Fruit fly (Drosophila melanogaster) whole organism, adult: ENCODE measurements around the gene Abcd1.
A peak's percentile ranks its signal among the peaks of the same experiment; 100 is the strongest.

Experiments
- CG11617 ChIP-seq: fragments of 200-800 bp; sonication (Bioruptor generic); optimal IDR thresholded peaks from 2 replicates; lab custom pipeline; 2017; ENCODE audit warnings: mild to moderate bottlenecking, missing biosample characterization, missing genetic modification reagents, missing genetic modification characterization
- CG12768 ChIP-seq: fragments of 200-800 bp; sonication (Bioruptor generic); optimal IDR thresholded peaks from 2 replicates; lab custom pipeline; 2017; ENCODE audit warnings: missing biosample characterization, missing genetic modification characterization, mild to moderate bottlenecking, moderate library complexity, missing genetic modification reagents
- CG14711 ChIP-seq: fragments of 200-800 bp; sonication (Bioruptor generic); optimal IDR thresholded peaks from 2 replicates; lab custom pipeline; 2018; ENCODE audit warnings: missing biosample characterization, mild to moderate bottlenecking, missing genetic modification characterization, moderate library complexity
- CG1620 ChIP-seq: fragments of 200-800 bp; sonication (Bioruptor generic); optimal IDR thresholded peaks from 2 replicates; lab custom pipeline; 2016; ENCODE audit warnings: missing biosample characterization, missing genetic modification characterization
- CG33017 ChIP-seq: fragments of 200-800 bp; sonication (Bioruptor generic); optimal IDR thresholded peaks from 2 replicates; lab custom pipeline; 2018; ENCODE audit warnings: missing biosample characterization, mild to moderate bottlenecking, missing genetic modification characterization, moderate library complexity
- CG5204 ChIP-seq: fragments of 200-800 bp; sonication (Bioruptor generic); optimal IDR thresholded peaks from 2 replicates; lab custom pipeline; 2016; ENCODE audit warnings: missing biosample characterization, missing genetic modification characterization
- CG7101 ChIP-seq: fragments of 200-800 bp; sonication (Bioruptor generic); optimal IDR thresholded peaks from 2 replicates; lab custom pipeline; 2018; ENCODE audit warnings: missing biosample characterization, mild to moderate bottlenecking, missing genetic modification characterization, moderate library complexity
- Clk ChIP-seq: fragments of 200-800 bp; sonication (Bioruptor generic); optimal IDR thresholded peaks from 2 replicates; lab custom pipeline; 2017; ENCODE audit warnings: missing biosample characterization, missing genetic modification characterization
- Crg-1 ChIP-seq: fragments of 200-800 bp; sonication (Bioruptor generic); optimal IDR thresholded peaks from 2 replicates; lab custom pipeline; 2016; ENCODE audit warnings: missing biosample characterization, missing genetic modification characterization
- Hr96 ChIP-seq: fragments of 200-800 bp; sonication (Bioruptor generic); optimal IDR thresholded peaks from 2 replicates; lab custom pipeline; 2016; ENCODE audit warnings: missing biosample characterization, missing genetic modification characterization
- bab1 ChIP-seq: fragments of 200-800 bp; sonication (Bioruptor generic); optimal IDR thresholded peaks from 3 replicates; lab custom pipeline; 2019; ENCODE audit warnings: missing biosample characterization, mild to moderate bottlenecking, missing genetic modification characterization, moderate library complexity
- cic ChIP-seq: fragments of 200-800 bp; sonication (Bioruptor generic); optimal IDR thresholded peaks from 2 replicates; lab custom pipeline; 2017; ENCODE audit warnings: missing biosample characterization, mild to moderate bottlenecking, missing genetic modification characterization, moderate library complexity
- cnc ChIP-seq, 2 experiments: fragments of >200 bp; optimal IDR thresholded peaks; 2 replicates each; lab custom pipeline; 2017
- kay ChIP-seq: fragments of 200-800 bp; sonication (Bioruptor generic); peaks from one replicate; lab custom pipeline; 2016; ENCODE audit warnings: missing biosample characterization, missing genetic modification characterization, borderline replicate concordance
- ovo ChIP-seq: fragments of 200-800 bp; sonication (Bioruptor generic); optimal IDR thresholded peaks from 2 replicates; lab custom pipeline; 2016; ENCODE audit warnings: missing biosample characterization, missing genetic modification characterization
- pad ChIP-seq: fragments of 200-800 bp; sonication (Bioruptor generic); optimal IDR thresholded peaks from 3 replicates; lab custom pipeline; 2017; ENCODE audit warnings: missing biosample characterization, missing genetic modification characterization, mild to moderate bottlenecking, moderate library complexity, missing genetic modification reagents
- tj ChIP-seq: fragments of 200-800 bp; sonication (Bioruptor generic); optimal IDR thresholded peaks from 3 replicates; lab custom pipeline; 2017; ENCODE audit warnings: missing biosample characterization, mild to moderate bottlenecking, missing genetic modification characterization, moderate library complexity
- toe ChIP-seq: fragments of 200-800 bp; sonication (Bioruptor generic); optimal IDR thresholded peaks from 2 replicates; lab custom pipeline; 2016; ENCODE audit warnings: missing biosample characterization, missing genetic modification characterization

The Abcd1 gene

DNA sequence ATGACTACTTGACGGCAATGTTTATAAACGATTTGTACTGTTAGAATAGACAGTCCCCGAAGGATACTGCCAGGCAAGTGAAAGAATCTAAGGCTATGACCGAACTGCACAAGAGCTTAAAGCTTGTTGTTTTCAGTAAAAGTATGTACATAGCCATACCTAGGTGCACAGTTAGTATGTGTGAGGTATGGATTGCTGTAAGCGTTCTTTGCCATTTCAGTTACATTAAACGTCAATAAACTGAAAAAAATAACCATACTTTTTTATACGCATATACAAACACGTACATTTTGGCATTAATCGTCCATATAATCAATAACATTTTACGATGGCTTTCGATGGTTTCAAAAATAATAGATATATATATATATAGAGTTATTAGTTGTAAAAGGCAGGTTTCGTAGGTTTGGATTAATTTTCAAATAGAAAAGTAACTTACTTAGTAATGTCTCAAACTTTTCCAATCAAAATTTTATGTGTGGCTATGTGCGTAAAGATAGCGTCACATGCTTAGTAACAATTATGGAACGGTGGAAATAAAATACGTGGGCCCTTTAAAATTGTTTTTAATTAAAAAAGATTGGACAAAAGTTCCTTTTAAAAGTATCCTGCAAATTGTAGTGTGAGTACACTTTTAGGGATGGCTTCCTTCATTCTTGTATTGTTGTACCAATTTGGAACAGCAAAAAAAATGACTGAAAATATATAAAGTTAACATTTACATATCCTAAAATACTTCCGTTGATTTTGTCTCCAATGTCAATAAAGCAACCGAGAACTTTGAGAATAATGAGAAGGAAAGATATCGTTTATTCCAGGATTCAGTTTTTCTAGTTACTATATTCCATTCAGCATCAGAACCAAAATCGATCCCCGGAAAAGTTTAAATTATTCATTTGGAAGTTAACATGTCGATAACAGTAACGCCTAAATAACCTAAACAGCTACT, at the start of gene Abcd1:
TSS of gene Abcd1 (minus strand) at position 444 of the 949 bp plus-strand sequence.
- peak; percentile 90 for TF ChIP-seq kay (GFP tag; lab: Kevin White, UChicago)
- no peak for TF ChIP-seq CG12768 (GFP tag; lab: Kevin White, UChicago)
- TF ChIP-seq pad (GFP tag; lab: Kevin White, UChicago): no peak
- no peak for TF ChIP-seq CG5204 (GFP tag; lab: Kevin White, UChicago)

dm6 chr4:240850-241249, 47.2 kb upstream of the Abcd1 start:
- TF ChIP-seq cnc (optimal IDR thresholded peaks at IDR 0.05; lab: Kevin White, UChicago) (no peak), kay (GFP tag; lab: Kevin White, UChicago) (peak; percentile 91), CG7101 (tag; lab: Kevin White, UChicago) (no peak)

DNA sequence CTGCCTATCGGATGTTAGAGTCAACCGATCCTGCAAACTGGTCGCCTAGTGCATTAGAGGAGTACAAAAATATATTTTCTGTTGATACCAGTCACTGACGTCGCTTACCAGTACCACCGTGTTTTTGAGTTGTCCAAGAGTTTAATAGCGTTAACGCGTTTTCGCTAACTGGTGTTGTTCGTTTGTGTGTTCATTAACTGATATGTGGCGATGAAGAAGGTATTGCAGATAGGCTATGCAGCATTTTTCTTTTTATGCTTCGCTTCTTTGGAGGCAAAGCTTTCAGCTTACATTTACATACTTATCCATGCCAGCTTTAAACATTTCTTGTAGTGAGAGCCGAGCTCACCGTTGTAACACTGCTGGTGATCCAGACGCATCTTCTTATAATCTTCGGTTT, 44.8 kb upstream of the Abcd1 start:
- TF ChIP-seq CG33017 (tag; lab: Kevin White, UChicago): no peak
- TF ChIP-seq kay (GFP tag; lab: Kevin White, UChicago): peak; percentile 20
- TF ChIP-seq CG14711: no peak
- no peak for TF ChIP-seq CG1620 (GFP tag; lab: Kevin White, UChicago)

DNA sequence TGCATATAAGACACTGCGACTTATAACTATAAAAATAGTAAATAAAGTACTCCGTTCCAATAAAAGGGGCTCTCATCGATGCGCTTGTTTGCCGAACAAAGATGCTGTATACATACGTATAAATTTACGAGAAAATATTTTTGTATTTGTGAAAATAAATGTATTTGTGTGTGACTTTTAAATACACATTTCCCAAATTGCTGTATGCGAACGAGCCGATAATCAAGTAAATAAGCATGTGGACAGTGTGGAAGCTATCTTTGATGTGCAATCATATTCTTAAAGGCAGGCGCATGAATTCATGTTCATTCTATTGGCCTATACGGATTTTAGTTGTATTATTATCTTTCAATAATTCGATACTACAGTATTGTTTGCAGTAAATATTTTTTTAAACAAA, 37.6 kb upstream of the Abcd1 start:
- TF ChIP-seq CG7101 (tag; lab: Kevin White, UChicago) (no peak), toe (GFP tag; lab: Kevin White, UChicago) (no peak)

DNA sequence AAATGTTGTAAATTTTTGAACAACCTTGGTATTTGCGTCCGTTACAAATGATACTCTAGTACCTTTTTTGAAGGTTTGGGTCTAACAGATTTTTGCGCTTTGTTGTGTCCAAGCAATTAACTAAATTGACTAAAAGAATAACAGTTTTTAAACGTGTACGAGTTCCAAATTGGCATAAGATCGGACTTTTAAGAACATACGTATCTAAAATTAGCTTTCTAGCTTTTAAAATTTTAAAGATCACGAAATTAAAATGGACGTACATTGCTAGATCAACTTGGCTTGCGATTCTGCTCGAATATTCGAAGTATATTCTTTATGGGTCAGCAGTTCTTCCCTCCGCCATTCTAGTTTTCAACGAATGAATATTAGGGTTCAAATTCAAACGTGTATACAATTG, 36.8 kb upstream of the Abcd1 start, which contains the start of gene CG1674:
TSS of gene CG1674 (plus strand) at position 301 of the 400 bp plus-strand sequence.
- TF ChIP-seq cnc (optimal IDR thresholded peaks at IDR 0.05; lab: Kevin White, UChicago): no peak
- no peak for TF ChIP-seq toe (GFP tag; lab: Kevin White, UChicago)
- no peak for TF ChIP-seq Clk
- TF ChIP-seq CG11617 (GFP tag; lab: Kevin White, UChicago): no peak
- TF ChIP-seq cic (GFP tag; lab: Kevin White, UChicago): no peak
- no peak for TF ChIP-seq Crg-1 (GFP tag; lab: Kevin White, UChicago)
- TF ChIP-seq Hr96 (GFP tag; lab: Kevin White, UChicago): no peak
- TF ChIP-seq CG7101 (tag; lab: Kevin White, UChicago): no peak

dm6 chr4:227648-228047, 34.0 kb upstream of the Abcd1 start, which contains the start of the genes CG31999 and yellow-h:
TSS of gene CG31999 (minus strand) at chr4:227748.
TSS of gene yellow-h (plus strand) at chr4:227922.
- no peak for TF ChIP-seq Clk
- TF ChIP-seq bab1 (GFP tag; lab: Kevin White, UChicago): peak; percentile 17
- TF ChIP-seq CG7101 (tag; lab: Kevin White, UChicago): no peak
- peak; percentile 38 for TF ChIP-seq kay (GFP tag; lab: Kevin White, UChicago)

dm6 chr4:226751-227150, 33.1 kb upstream of the Abcd1 start:
- TF ChIP-seq toe (GFP tag; lab: Kevin White, UChicago) (no peak), cnc (optimal IDR thresholded peaks at IDR 0.05; lab: Kevin White, UChicago) (no peak), pad (GFP tag; lab: Kevin White, UChicago) (no peak), ovo (GFP tag; lab: Kevin White, UChicago) (no peak), cic (GFP tag; lab: Kevin White, UChicago) (no peak), bab1 (GFP tag; lab: Kevin White, UChicago) (no peak), CG1620 (GFP tag; lab: Kevin White, UChicago) (no peak)

DNA sequence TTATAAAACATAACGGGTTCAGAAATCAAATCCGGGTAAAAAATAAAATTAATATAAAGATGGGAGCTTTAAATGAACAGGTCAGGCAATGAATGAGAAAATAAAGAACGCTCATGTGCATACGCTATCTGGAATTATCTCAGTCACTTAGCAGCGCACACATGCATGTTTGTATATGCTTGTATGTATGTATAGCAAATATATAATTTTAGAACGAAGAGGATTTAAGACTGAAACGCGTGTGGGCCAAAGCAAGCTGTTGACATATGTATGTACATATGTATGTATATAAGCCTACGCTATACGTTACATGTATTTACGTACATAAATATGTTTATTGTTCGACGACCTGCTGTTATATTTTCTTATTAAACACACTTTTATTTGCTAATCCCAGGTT, 32.2 kb upstream of the Abcd1 start:
- TF ChIP-seq CG5204 (GFP tag; lab: Kevin White, UChicago) (peak; percentile 14), cic (GFP tag; lab: Kevin White, UChicago) (peak; percentile 51), ovo (GFP tag; lab: Kevin White, UChicago) (no peak), CG12768 (GFP tag; lab: Kevin White, UChicago) (no peak), Crg-1 (GFP tag; lab: Kevin White, UChicago) (no peak), tj (GFP tag; lab: Kevin White, UChicago) (no peak), kay (GFP tag; lab: Kevin White, UChicago) (peak; percentile 86)
